Fruit fly (Drosophila melanogaster): Measurements from ENCODE around the gene CG14316.

The CG14316 gene

dm6 chr3R:18144853-18145252 is 7.1 kb upstream of the CG14316 start:
- peak; percentile 35 for TF ChIP-seq svp (GFP tag)
- no peak for TF ChIP-seq Eip93F (GFP tag; optimal IDR thresholded peaks at IDR 0.05)

- peak; percentile 29 for TF ChIP-seq CG3032 (tag; optimal IDR thresholded peaks at IDR 0.05)
- TF ChIP-seq Sox14 (GFP tag; optimal IDR thresholded peaks at IDR 0.05), result no peak
- no peak for TF ChIP-seq lz (GFP tag; optimal IDR thresholded peaks at IDR 0.05)
- TF ChIP-seq achi (GFP tag; optimal IDR thresholded peaks at IDR 0.05), result no peak
- TF ChIP-seq Sox15 (GFP tag; optimal IDR thresholded peaks at IDR 0.05), result no peak
- no peak for TF ChIP-seq dac (GFP tag; optimal IDR thresholded peaks at IDR 0.05)
- no peak for TF ChIP-seq CG31627 (GFP tag; optimal IDR thresholded peaks at IDR 0.05)
- TF ChIP-seq CG10631 (GFP tag; optimal IDR thresholded peaks at IDR 0.05), result no peak
- peak; percentile 28 for TF ChIP-seq Lpt (GFP tag; optimal IDR thresholded peaks at IDR 0.05)
- no peak for TF ChIP-seq CG11762 (GFP tag; optimal IDR thresholded peaks at IDR 0.05; ENCODE audit: insufficient read depth)
- TF ChIP-seq spab (GFP tag; optimal IDR thresholded peaks at IDR 0.05), result peak; percentile 67
- TF ChIP-seq Eip75B (GFP tag; optimal IDR thresholded peaks at IDR 0.05), result no peak
- no peak for TF ChIP-seq CG11294 (GFP tag; IDR thresholded peaks at IDR 0.05)
- no peak for TF ChIP-seq esn (GFP tag; optimal IDR thresholded peaks at IDR 0.05)
- no peak; the same call in 2 of the 3 replicates for TF ChIP-seq eg (GFP tag; IDR thresholded peaks at IDR 0.05)
- no peak for TF ChIP-seq Hr4 (GFP tag; optimal IDR thresholded peaks at IDR 0.05)
- TF ChIP-seq CG15336 (GFP tag; IDR thresholded peaks at IDR 0.05), result peak; percentile 40; the same call in 1 of the 2 replicates
- TF ChIP-seq CG6808 (GFP tag; optimal IDR thresholded peaks at IDR 0.05), result peak; percentile 72
- no peak for TF ChIP-seq Met (GFP tag; optimal IDR thresholded peaks at IDR 0.05)
- no peak for TF ChIP-seq topi (GFP tag; optimal IDR thresholded peaks at IDR 0.05)
- peak; percentile 1 for TF ChIP-seq fd59A (GFP tag; optimal IDR thresholded peaks at IDR 0.05)
- peak; percentile 6 for TF ChIP-seq CG34406 (GFP tag; optimal IDR thresholded peaks at IDR 0.05)
- no peak for TF ChIP-seq salr (GFP tag; optimal IDR thresholded peaks at IDR 0.05)
- no peak for TF ChIP-seq Hr39 (GFP tag; optimal IDR thresholded peaks at IDR 0.05)
- TF ChIP-seq CG10669 (GFP tag; optimal IDR thresholded peaks at IDR 0.05), result no peak
- TF ChIP-seq CG8119 (GFP tag; IDR thresholded peaks at IDR 0.05), result peak; percentile 56; the same call in 1 of the 3 replicates
- TF ChIP-seq CG11902 (GFP tag; optimal IDR thresholded peaks at IDR 0.05), result no peak
- TF ChIP-seq CG7368 (GFP tag; optimal IDR thresholded peaks at IDR 0.05), result no peak
- TF ChIP-seq CG6163 (GFP tag; IDR thresholded peaks at IDR 0.05), result peak; percentile 82
- TF ChIP-seq ss (GFP tag; optimal IDR thresholded peaks at IDR 0.05), result peak; percentile 63 to 90
- no peak for TF ChIP-seq Gug (GFP tag; IDR thresholded peaks at IDR 0.05)
- peak; percentile 1 for TF ChIP-seq CG8632 (GFP tag; optimal IDR thresholded peaks at IDR 0.05)
- no peak for TF ChIP-seq Hr38 (GFP tag; optimal IDR thresholded peaks at IDR 0.05)
- peak; percentile 4 for TF ChIP-seq CG16779 (tag; optimal IDR thresholded peaks at IDR 0.05)
- no peak for TF ChIP-seq CG4318 (GFP tag; optimal IDR thresholded peaks at IDR 0.05)
- no peak for TF ChIP-seq OdsH (GFP tag; optimal IDR thresholded peaks at IDR 0.05)
- no peak for TF ChIP-seq CG8319 (GFP tag; optimal IDR thresholded peaks at IDR 0.05)
- TF ChIP-seq Smox (GFP tag; optimal IDR thresholded peaks at IDR 0.05), result no peak
- no peak for TF ChIP-seq CG32006 (GFP tag; optimal IDR thresholded peaks at IDR 0.05)
- no peak for TF ChIP-seq net (GFP tag; optimal IDR thresholded peaks at IDR 0.05)
- TF ChIP-seq acj6 (GFP tag; optimal IDR thresholded peaks at IDR 0.05), result no peak
- TF ChIP-seq svp (GFP tag), result peak; percentile 55
- peak; percentile 10 for TF ChIP-seq CG6276 (GFP tag; optimal IDR thresholded peaks at IDR 0.05)
- TF ChIP-seq cyc (GFP tag; optimal IDR thresholded peaks at IDR 0.05), result no peak
- no peak for TF ChIP-seq fd85E (GFP tag; optimal IDR thresholded peaks at IDR 0.05)
- TF ChIP-seq Eip93F (GFP tag; optimal IDR thresholded peaks at IDR 0.05), result no peak
- no peak for TF ChIP-seq CG6792 (GFP tag; optimal IDR thresholded peaks at IDR 0.05)
- peak; percentile 4 for TF ChIP-seq CG1621 (tag; optimal IDR thresholded peaks at IDR 0.05)
- no peak for TF ChIP-seq CG3919 (GFP tag; optimal IDR thresholded peaks at IDR 0.05)
- peak; percentile 23 for TF ChIP-seq CG6854 (GFP tag; optimal IDR thresholded peaks at IDR 0.05)
- no peak for TF ChIP-seq vri (GFP tag; optimal IDR thresholded peaks at IDR 0.05)
These were observed 5.3 kb upstream of the CG14316 start for dm6 chr3R:18146629-18147028.
